Fruit fly (Drosophila melanogaster) Kc167 (cell line): ENCODE measurements around the gene CG6661.

Experiments
- Myc ChIP-seq: fragments of >200 bp; optimal IDR thresholded peaks from 2 replicates; lab custom pipeline; 2017; ENCODE audit warnings: missing external identifiers
- Sin3A ChIP-seq: fragments of >200 bp; optimal IDR thresholded peaks from 2 replicates; lab custom pipeline; 2018; ENCODE audit warnings: missing external identifiers
- h ChIP-seq: fragments of >200 bp; optimal IDR thresholded peaks from 3 replicates; lab custom pipeline; 2018; ENCODE audit warnings: missing external identifiers
- insv ChIP-seq: fragments of >200 bp; optimal IDR thresholded peaks from 3 replicates; lab custom pipeline; 2018; ENCODE audit warnings: missing external identifiers
- psq ChIP-seq: fragments of >200 bp; optimal IDR thresholded peaks from 2 replicates; lab custom pipeline; 2017; ENCODE audit warnings: missing external identifiers
- ttk ChIP-seq: sonication (Bioruptor generic); optimal IDR thresholded peaks from 2 replicates; lab custom pipeline; 2017; ENCODE audit warnings: missing external identifiers

Gene CG6661

DNA sequence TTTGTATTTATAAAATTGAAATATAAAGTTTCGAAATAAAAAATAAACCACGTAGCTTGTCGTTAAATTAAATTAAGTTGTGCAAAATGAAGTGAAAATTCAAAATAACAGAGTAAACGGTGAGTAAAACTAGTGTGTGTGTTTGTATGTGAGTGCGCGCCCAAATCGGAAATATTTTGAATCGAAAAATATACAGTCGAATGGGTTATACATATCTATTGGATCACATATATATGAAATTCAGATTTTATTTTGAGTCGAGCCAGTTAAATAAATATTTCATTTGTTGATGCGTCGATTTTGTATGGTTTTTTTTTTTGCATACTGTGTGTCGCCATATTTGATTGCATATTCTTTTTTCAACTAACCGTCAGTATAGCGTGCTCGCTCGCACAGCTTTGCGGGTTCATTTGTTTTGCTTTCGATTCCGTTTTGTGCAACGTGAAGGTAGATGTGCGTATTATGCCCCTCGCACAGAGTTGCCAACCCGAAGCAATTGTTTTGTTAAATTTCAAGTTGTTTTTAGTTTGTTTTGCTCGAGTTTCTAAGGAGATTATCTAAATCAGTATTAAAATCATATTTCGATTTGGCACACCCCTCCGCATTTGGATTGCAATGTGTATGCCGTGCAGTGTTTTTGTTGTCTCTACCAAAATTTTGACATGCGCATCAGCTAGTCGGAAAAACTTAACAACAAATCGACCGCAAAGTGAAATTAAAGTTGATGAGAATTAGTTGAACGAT, 31.1 kb upstream of the CG6661 start:
- no peak for TF ChIP-seq h (lab: Kevin White, UChicago)
- no peak for TF ChIP-seq Sin3A
- TF ChIP-seq insv (lab: Kevin White, UChicago): no peak
- TF ChIP-seq Myc (lab: Kevin White, UChicago): no peak
- TF ChIP-seq psq (lab: Kevin White, UChicago): peak; percentile 59
- TF ChIP-seq ttk (lab: Kevin White, UChicago): no peak

DNA sequence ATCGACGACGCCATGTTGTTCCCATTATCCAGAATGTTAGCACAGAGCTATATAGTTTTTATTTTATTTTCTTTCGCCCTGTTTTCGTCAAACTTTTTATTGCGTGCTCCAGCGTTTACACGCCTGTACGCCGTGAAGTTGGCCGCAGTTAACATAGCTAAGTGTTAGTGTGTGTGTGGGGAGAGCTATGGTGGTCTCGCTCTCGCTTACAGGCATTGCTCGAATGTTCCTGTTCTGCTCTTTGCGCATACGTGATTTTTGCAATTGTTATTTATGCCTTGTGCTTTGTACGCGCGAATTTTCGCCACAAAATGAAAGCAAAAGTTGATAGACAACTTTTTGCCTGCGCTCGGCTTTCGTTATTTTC, 30.6 kb upstream of the CG6661 start:
- TF ChIP-seq Myc (lab: Kevin White, UChicago) (no peak), insv (lab: Kevin White, UChicago) (no peak), ttk (lab: Kevin White, UChicago) (no peak), psq (lab: Kevin White, UChicago) (peak; percentile 97), Sin3A (no peak), h (lab: Kevin White, UChicago) (no peak)

DNA sequence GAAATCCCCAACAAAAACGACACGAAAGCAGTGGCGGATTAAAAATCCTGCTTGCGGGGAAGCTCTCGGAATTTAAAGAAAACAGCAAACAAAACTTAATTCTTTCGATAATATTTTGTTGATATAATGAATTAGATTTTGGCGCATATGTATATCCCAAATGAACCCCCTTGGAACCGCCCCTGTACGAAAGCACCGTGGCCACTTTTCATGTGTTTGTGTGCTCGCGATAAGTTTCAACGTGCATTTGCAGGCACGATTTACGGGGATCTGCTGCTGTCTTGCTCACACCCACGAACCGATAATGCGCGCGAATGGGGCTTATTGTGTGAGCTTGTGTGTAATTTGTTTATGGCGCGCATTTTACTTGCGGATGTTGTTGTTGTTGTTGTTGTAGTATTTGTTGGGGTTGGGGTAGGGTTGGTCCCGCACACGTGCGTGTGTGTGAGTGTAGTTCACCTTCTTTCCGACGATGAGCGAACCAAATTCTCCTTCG, 29.6 kb upstream of the CG6661 start:
- TF ChIP-seq Sin3A (no peak), psq (lab: Kevin White, UChicago) (peak; percentile 44)

DNA sequence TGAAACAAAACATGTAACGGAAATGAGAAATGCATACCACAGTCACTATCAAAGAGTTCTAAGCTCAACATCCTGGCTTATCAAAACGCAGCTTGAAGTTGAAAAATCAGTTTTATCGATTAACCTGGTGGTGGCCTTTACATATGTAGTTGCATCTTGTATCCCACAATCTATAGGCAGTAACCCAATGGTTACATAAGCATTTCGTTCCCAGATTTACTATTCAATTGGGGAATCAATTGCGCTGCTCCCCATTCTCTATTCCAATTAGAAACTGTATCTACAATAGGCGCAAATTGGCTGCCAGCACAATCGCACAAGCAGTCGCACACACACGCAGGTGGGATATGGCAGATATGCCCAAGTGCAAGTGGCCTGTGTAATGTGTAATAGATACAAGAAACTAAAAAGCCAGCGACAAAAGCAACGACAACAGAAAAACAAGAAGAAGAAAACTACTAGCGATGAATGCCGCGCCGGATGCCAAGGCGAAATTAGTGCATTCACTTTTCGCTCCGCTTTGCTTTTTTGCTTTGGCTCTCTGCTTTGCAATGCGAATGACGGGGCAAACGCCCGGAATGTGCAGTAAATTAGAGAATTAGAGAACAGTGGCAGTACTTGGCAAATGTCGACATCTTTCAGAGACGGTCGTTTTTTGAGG, 28.8 kb upstream of the CG6661 start:
- no peak for TF ChIP-seq Myc (lab: Kevin White, UChicago)
- TF ChIP-seq ttk (lab: Kevin White, UChicago): no peak
- TF ChIP-seq h (lab: Kevin White, UChicago): no peak
- no peak for TF ChIP-seq psq (lab: Kevin White, UChicago)
- no peak for TF ChIP-seq insv (lab: Kevin White, UChicago)
- TF ChIP-seq Sin3A: no peak

DNA sequence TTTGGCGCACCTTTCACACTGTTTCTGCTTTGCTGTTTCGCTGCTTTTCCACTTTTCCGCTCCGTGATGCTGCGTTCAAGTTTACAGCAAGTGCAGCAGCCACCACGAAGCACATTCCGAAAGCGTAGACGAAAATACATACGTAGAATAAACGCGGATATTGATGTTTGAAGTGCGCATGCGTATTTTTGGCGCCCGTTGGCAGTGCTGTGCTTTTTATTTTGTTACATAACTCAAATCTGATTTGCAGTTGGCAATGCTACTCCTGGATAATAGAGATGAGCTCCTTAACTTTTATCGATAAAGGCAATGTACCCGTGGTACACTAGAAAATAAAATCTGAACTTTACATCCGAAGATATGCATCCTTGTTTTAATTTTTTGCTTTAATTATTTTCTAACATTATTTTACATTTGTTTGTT, 27.9 kb upstream of the CG6661 start:
- TF ChIP-seq ttk (lab: Kevin White, UChicago) (no peak), psq (lab: Kevin White, UChicago) (no peak), insv (lab: Kevin White, UChicago) (no peak), h (lab: Kevin White, UChicago) (no peak), Sin3A (no peak), Myc (lab: Kevin White, UChicago) (no peak)

DNA sequence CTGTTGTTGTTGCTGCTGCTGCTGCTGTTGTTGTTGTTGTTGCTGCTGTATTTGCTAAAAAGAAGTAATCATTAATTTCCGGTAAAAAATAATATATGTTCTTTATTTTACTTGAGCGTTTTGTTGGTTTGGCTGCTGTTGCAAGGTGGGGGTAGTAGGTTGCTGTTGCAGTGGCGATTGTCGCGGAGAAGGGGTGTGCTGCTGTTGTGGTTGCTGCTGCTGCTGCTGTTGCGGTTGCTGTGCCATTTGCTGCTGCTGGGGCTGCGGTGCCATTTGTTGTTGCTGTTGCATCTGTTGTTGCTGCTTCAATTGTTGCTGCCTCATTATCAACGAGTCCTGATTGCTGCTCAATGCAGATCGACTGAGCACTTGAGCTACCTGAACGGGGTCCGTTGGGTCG, 8.8 kb upstream of the CG6661 start:
- no peak for TF ChIP-seq psq (lab: Kevin White, UChicago)
- TF ChIP-seq insv (lab: Kevin White, UChicago): no peak
- TF ChIP-seq Myc (lab: Kevin White, UChicago): no peak
- no peak for TF ChIP-seq ttk (lab: Kevin White, UChicago)
- no peak for TF ChIP-seq Sin3A

DNA sequence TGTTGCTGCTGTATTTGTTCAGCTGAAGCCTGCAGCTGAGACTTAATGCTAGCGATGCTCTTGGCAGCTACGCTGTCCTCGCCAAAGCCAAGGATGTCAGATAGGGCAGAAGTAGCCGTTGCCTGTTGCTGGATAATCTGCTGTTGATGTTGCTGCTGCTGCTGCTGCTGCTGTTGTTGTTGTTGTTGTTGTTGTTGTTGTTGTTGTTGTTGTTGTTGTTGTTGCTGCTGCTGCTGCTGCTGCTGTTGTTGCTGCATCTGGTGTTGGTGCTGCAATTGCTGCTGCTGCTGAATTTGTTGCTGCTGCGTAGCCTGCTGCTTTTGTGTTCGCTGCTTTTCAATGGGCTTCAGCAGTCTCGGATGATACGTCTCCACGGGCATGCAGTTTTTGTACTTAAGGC, 7.0 kb upstream of the CG6661 start:
- TF ChIP-seq psq (lab: Kevin White, UChicago) (no peak), h (lab: Kevin White, UChicago) (no peak), Sin3A (no peak), ttk (lab: Kevin White, UChicago) (no peak), insv (lab: Kevin White, UChicago) (no peak), Myc (lab: Kevin White, UChicago) (no peak)

DNA sequence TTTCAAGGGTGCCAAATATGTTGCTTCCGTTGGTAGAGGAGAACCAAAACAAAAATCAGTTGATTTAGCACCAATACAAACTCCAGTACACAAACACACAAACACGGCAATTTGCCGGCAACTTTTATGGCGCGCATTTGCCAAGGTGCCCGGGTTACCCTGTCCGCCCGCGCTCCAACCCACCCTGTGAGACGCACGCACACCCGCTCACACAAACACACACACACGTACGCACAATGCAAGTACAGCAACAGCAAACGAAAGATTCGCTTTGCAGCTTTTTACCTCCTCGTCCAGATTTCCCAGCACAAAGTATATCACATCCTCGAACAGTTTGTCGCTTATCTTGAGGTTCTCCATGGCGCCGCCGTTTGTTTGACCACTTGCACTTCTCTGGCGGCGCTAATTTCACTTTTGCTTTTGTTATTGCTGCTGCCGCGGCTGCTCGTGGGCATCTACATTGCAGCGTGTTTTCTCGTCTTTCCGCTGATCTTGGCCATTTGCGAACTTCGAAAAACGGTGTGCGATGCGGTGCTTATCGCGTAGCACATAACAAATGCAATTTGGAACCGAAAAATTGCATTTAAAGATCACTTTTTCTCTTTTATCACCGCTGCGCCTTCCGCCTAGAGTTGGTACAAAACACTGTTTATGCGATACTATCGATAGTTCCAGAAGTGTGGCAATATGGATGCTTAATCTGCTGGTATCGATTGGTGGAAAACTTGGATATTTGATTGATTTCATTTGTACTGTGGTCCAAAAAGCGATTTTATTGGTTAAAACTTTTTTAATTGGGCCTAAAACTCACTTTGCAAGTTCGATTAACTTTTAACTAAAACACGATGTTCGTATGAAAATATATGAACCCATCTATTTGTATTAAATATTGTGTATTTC, 5.8 kb upstream of the CG6661 start, which contains the start of gene Ptip:
Ptip (minus strand) TSS at position 637 of the 900 bp plus-strand sequence.
- no peak for TF ChIP-seq insv (lab: Kevin White, UChicago)

- TF ChIP-seq ttk (lab: Kevin White, UChicago) (no peak), insv (lab: Kevin White, UChicago) (no peak), Myc (lab: Kevin White, UChicago) (no peak), psq (lab: Kevin White, UChicago) (no peak), h (lab: Kevin White, UChicago) (no peak), Sin3A (no peak)
Observed at dm6 chr3L:14031171-14032126, 3.1 kb upstream of the CG6661 start, which contains the start of the genes CG6650 and endos. Gene CG6650 (plus strand): TSS chr3L:14031450. Gene endos (minus strand): TSS chr3L:14031706.

dm6 chr3L:14036867-14037313, 2.3 kb downstream of the CG6661 start, which contains the start of gene Hsp110:
Gene Hsp110 (plus strand): TSS chr3L:14037019.
- TF ChIP-seq insv (lab: Kevin White, UChicago) (no peak), h (lab: Kevin White, UChicago) (no peak), Sin3A (no peak), Myc (lab: Kevin White, UChicago) (no peak), psq (lab: Kevin White, UChicago) (no peak), ttk (lab: Kevin White, UChicago) (no peak)
